Worm (Caenorhabditis elegans) whole organism, early embryonic: ENCODE results near the gene cdr-1.

Experiments
- B0310.2 ChIP-seq: sonication (generic microtip); optimal IDR thresholded peaks from 2 replicates; lab custom pipeline; 2016; ENCODE audit warnings: mild to moderate bottlenecking, missing genetic modification characterization, missing compliant biosample characterization
- F13C5.2 ChIP-seq: sonication (generic microtip); optimal IDR thresholded peaks from 2 replicates; lab custom pipeline; 2017; ENCODE audit warnings: mild to moderate bottlenecking, missing genetic modification characterization, inconsistent platforms, missing compliant biosample characterization
- aly-1 ChIP-seq: sonication (generic microtip); optimal IDR thresholded peaks from 2 replicates; lab custom pipeline; 2016; ENCODE audit warnings: missing genetic modification characterization, missing compliant biosample characterization
- ama-1 ChIP-seq: fragments of 150-350 bp; optimal IDR thresholded peaks from 2 replicates; lab custom pipeline; 2014
- ceh-13 ChIP-seq: fragments of 200-800 bp; sonication (Bioruptor generic); optimal IDR thresholded peaks from 2 replicates; lab custom pipeline; 2018; ENCODE audit warnings: mild to moderate bottlenecking, missing genetic modification characterization, missing compliant biosample characterization
- ceh-36 ChIP-seq: sonication (generic microtip); optimal IDR thresholded peaks from 2 replicates; lab custom pipeline; 2016; ENCODE audit warnings: missing genetic modification characterization, inconsistent platforms, missing compliant biosample characterization
- ets-7 ChIP-seq: sonication (generic microtip); optimal IDR thresholded peaks from 2 replicates; lab custom pipeline; 2016; ENCODE audit warnings: missing genotype, missing genetic modification characterization, missing compliant biosample characterization
- flt-1 ChIP-seq: fragments of 200-800 bp; sonication (Bioruptor generic); IDR thresholded peaks from 2 replicates; pipeline ENCODE4 v1.3.6; 2022; ENCODE audit warnings: missing genetic modification characterization, missing compliant biosample characterization
- hmbx-1 ChIP-seq: sonication (generic microtip); optimal IDR thresholded peaks from 2 replicates; lab custom pipeline; 2016; ENCODE audit warnings: mild to moderate bottlenecking, missing genetic modification characterization, missing compliant biosample characterization
- hmg-4 ChIP-seq: fragments of 200-800 bp; sonication (Bioruptor generic); optimal IDR thresholded peaks from 2 replicates; lab custom pipeline; 2018; ENCODE audit warnings: mild to moderate bottlenecking, missing genetic modification characterization, missing compliant biosample characterization
- hnd-1 ChIP-seq: sonication (generic microtip); optimal IDR thresholded peaks from 2 replicates; lab custom pipeline; 2016; ENCODE audit warnings: missing genetic modification characterization, missing compliant biosample characterization
- pes-1 ChIP-seq: fragments of 200-800 bp; sonication (Bioruptor generic); IDR thresholded peaks from 2 replicates; pipeline ENCODE4 v1.3.6; 2022; ENCODE audit warnings: missing genetic modification reagents, missing genetic modification characterization, missing compliant biosample characterization
- scrt-1 ChIP-seq: fragments of 200-800 bp; sonication (Bioruptor generic); IDR thresholded peaks from 2 replicates; pipeline ENCODE4 v1.3.6; 2022; ENCODE audit warnings: missing genetic modification characterization, missing compliant biosample characterization
- sea-1 ChIP-seq: fragments of 200-800 bp; sonication (Bioruptor generic); conservative IDR thresholded peaks from 2 replicates; pipeline ENCODE4 v1.3.6; 2022; ENCODE audit warnings: missing genetic modification characterization, missing compliant biosample characterization
- tbx-11 ChIP-seq: fragments of 200-800 bp; sonication (Bioruptor generic); IDR thresholded peaks from 2 replicates; pipeline ENCODE4 v1.3.6; 2022; ENCODE audit warnings: missing genetic modification characterization, missing compliant biosample characterization
- tbx-37 ChIP-seq: fragments of 200-800 bp; sonication (Bioruptor generic); conservative IDR thresholded peaks from 2 replicates; pipeline ENCODE4 v1.3.6; 2022; ENCODE audit warnings: missing genetic modification reagents, missing genetic modification characterization, missing compliant biosample characterization
- tra-4 ChIP-seq: sonication (generic microtip); optimal IDR thresholded peaks from 2 replicates; lab custom pipeline; 2017; ENCODE audit warnings: missing genetic modification characterization, missing compliant biosample characterization

Gene cdr-1

DNA sequence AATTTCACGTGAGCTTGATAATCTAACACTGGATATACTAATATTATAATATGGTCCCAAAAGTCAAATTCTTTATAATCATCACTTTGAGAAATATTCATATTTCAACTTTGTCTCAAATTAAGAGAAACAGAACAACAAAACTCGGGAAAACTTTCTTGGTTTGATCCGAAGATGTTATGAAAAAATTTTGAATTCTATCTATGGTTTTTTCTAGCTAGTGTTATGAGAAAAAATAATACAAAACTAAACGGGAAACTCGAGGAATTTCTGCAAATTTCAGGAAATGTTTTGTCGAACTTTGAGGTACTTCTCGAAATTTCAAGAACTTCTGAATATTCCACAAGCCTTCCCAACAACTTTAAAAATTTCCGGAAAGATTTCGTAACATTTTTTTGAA is 29.8 kb downstream of the cdr-1 start, which contains the start of gene srw-59:
srw-59 (minus strand) TSS at position 101 of the 400 bp plus-strand sequence.
- TF ChIP-seq scrt-1 (GFP tag; lab: Robert Waterston, UW) (no peak), tra-4 (tag; lab: Kevin White, UChicago) (no peak), aly-1 (tag; lab: Kevin White, UChicago) (no peak), flt-1 (GFP tag; lab: Robert Waterston, UW) (no peak), ama-1 (lab: Kevin White, UChicago) (no peak), ceh-13 (GFP tag; lab: Kevin White, UChicago) (no peak), hmg-4 (GFP tag; lab: Kevin White, UChicago) (no peak), hmbx-1 (tag; lab: Kevin White, UChicago) (no peak), ceh-36 (tag; lab: Kevin White, UChicago) (no peak), pes-1 (GFP tag; lab: Robert Waterston, UW) (no peak)

DNA sequence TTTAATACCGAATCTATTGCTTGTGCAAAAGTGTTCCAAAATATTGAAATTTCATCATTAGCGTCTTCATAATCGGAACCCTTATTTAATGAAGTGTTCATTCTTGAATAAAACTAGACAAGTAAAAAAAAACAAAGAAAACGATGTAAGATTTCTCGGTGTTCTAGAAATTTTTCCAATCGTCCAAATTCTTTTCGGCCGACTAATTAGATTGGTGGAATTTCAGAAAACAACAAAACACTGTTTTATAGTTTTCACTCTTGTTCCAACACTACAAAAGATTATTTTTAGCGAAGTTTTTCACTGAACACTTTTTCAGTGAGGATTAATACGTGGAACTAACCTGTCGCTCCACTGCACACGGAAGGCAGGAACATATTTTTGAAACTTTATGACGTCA is 31.7 kb downstream of the cdr-1 start, which contains the start of gene srw-56:
srw-56 (minus strand) TSS at position 101 of the 400 bp plus-strand sequence.
- TF ChIP-seq ama-1 (lab: Kevin White, UChicago) (no peak), ceh-13 (GFP tag; lab: Kevin White, UChicago) (no peak), hmg-4 (GFP tag; lab: Kevin White, UChicago) (no peak), tra-4 (tag; lab: Kevin White, UChicago) (no peak), scrt-1 (GFP tag; lab: Robert Waterston, UW) (no peak), hnd-1 (no peak), F13C5.2 (no peak), sea-1 (no peak), B0310.2 (tag; lab: Kevin White, UChicago) (no peak), hmbx-1 (tag; lab: Kevin White, UChicago) (no peak), tbx-11 (GFP tag; lab: Robert Waterston, UW) (no peak), ceh-36 (tag; lab: Kevin White, UChicago) (no peak), flt-1 (GFP tag; lab: Robert Waterston, UW) (no peak), aly-1 (tag; lab: Kevin White, UChicago) (no peak)

DNA sequence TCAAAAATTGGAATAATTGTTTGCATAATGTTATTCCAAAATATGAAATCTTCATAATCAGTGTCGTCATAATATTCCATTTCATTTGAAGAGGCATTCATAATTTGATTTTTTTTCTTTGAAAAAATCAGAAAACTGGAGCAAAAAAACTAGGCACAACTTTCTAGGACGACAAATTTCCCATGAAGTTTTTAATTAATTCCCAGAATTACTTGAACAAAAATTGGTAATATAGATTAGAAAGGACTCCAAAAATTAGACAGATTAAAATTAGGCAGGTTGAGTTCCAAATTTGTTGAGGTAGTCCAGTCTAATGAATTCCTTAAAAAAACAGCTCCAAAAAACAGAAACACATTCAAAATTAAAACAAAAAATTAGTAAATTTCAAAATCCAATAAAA is 33.8 kb downstream of the cdr-1 start, which contains the start of gene srw-57:
srw-57 (minus strand) TSS at position 101 of the 400 bp plus-strand sequence.
- no peak for TF ChIP-seq F13C5.2
- no peak for TF ChIP-seq hmg-4 (GFP tag; lab: Kevin White, UChicago)
- TF ChIP-seq sea-1, result no peak
- no peak for TF ChIP-seq ets-7 (tag; lab: Kevin White, UChicago)
- no peak for TF ChIP-seq tra-4 (tag; lab: Kevin White, UChicago)
- TF ChIP-seq aly-1 (tag; lab: Kevin White, UChicago), result no peak
- no peak for TF ChIP-seq ama-1 (lab: Kevin White, UChicago)
- TF ChIP-seq hmbx-1 (tag; lab: Kevin White, UChicago), result no peak
- TF ChIP-seq B0310.2 (tag; lab: Kevin White, UChicago), result no peak
- TF ChIP-seq tbx-11 (GFP tag; lab: Robert Waterston, UW), result no peak
- no peak for TF ChIP-seq ceh-13 (GFP tag; lab: Kevin White, UChicago)
- no peak for TF ChIP-seq flt-1 (GFP tag; lab: Robert Waterston, UW)

DNA sequence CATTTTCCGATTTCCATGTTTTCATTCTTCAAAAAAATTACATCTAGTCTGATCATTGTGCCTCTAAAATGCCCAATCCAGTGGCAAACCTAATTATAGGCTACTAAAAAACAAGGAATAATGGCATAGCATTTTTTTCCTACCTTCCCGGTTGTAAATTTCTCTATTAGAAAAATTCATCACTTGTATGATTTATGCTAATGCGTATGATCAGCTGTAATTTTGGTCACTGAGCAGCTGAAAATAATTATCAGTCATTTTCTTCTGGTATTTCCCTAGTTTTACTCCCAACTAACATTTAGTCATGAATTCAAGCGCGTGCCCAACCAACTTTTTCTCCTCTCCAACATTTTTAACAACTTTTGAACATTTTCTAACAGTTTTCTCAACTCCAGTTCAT is 34.4 kb downstream of the cdr-1 start, which contains the start of gene srh-186:
srh-186 (plus strand) TSS at position 301 of the 400 bp plus-strand sequence.
- TF ChIP-seq hmbx-1 (tag; lab: Kevin White, UChicago), result no peak
- no peak for TF ChIP-seq tbx-11 (GFP tag; lab: Robert Waterston, UW)
- no peak for TF ChIP-seq F13C5.2
- no peak for TF ChIP-seq aly-1 (tag; lab: Kevin White, UChicago)

DNA sequence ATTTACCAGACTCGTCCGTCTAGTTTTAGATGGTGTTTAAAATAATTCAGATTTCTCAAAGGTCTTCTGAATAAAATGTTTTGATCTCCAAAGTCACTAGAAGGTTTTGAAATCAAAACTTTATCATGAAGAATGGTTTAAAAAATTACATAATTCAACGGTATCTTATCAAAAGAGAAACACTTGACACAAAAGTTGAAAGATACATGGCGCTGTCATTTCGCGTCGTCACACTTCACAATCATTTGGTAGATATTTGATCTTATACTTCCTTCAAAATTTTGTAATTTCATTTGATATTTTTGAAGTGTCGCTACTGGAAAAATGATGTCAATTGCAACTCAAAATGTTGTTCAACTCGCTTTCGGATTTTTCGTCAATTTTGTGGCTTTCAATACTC is 36.0 kb downstream of the cdr-1 start, which contains the start of gene F36G9.3:
F36G9.3 (plus strand) TSS at position 301 of the 400 bp plus-strand sequence.
- TF ChIP-seq hmg-4 (GFP tag; lab: Kevin White, UChicago), result no peak
- no peak for TF ChIP-seq ceh-13 (GFP tag; lab: Kevin White, UChicago)
- TF ChIP-seq pes-1 (GFP tag; lab: Robert Waterston, UW), result no peak
- TF ChIP-seq tbx-37, result no peak
- TF ChIP-seq ama-1 (lab: Kevin White, UChicago), result no peak
- TF ChIP-seq B0310.2 (tag; lab: Kevin White, UChicago), result no peak
- TF ChIP-seq flt-1 (GFP tag; lab: Robert Waterston, UW), result no peak
- no peak for TF ChIP-seq ets-7 (tag; lab: Kevin White, UChicago)
- no peak for TF ChIP-seq hmbx-1 (tag; lab: Kevin White, UChicago)
- no peak for TF ChIP-seq sea-1
- TF ChIP-seq scrt-1 (GFP tag; lab: Robert Waterston, UW), result no peak
- no peak for TF ChIP-seq F13C5.2
- no peak for TF ChIP-seq tbx-11 (GFP tag; lab: Robert Waterston, UW)
- no peak for TF ChIP-seq ceh-36 (tag; lab: Kevin White, UChicago)
- TF ChIP-seq aly-1 (tag; lab: Kevin White, UChicago), result no peak
- TF ChIP-seq tra-4 (tag; lab: Kevin White, UChicago), result no peak
- no peak for TF ChIP-seq hnd-1

DNA sequence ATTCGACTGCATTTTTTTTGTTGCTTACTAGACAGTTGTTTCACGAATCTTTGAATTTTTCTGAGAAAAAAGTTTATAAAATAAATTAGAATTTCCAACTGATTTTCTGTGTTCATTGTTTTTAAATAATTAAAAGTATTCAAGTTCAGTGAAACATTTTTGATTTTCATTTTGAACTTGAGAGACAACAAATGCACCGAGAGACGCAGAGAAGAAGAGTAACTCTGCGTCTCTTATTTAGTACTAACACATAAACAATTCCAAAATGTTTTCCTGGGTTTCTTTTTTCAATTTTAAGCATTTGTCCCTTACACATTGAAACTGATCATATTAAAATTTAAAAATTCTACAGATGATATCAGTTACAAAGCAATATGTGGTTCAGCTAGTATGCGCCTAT is 38.3 kb downstream of the cdr-1 start:
- no peak for TF ChIP-seq tbx-37

DNA sequence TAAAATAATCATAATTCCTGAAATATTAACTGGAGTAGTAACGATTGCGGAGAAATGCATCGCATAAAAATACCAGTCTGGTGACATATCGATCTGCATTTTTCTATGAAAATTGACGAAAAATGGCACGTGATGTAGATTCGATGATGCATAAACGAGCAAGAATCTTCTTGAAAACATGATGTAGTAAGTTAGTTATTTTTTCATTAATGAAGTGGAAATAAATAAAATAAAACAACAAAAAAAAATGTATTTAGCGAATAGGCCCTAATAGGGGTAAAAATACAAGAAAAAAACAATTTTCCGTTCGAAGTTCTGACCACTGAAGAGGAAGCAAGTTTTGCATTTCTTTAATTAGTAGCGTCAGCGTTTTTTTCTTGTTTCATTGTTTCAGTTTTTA is 44.0 kb downstream of the cdr-1 start, which contains the start of gene sri-2:
sri-2 (minus strand) TSS at position 101 of the 400 bp plus-strand sequence.
- TF ChIP-seq aly-1 (tag; lab: Kevin White, UChicago) (no peak), ets-7 (tag; lab: Kevin White, UChicago) (no peak), scrt-1 (GFP tag; lab: Robert Waterston, UW) (no peak), tra-4 (tag; lab: Kevin White, UChicago) (no peak), hmbx-1 (tag; lab: Kevin White, UChicago) (no peak), flt-1 (GFP tag; lab: Robert Waterston, UW) (no peak), F13C5.2 (no peak), B0310.2 (tag; lab: Kevin White, UChicago) (no peak), ceh-13 (GFP tag; lab: Kevin White, UChicago) (no peak), ceh-36 (tag; lab: Kevin White, UChicago) (no peak), tbx-11 (GFP tag; lab: Robert Waterston, UW) (no peak), tbx-37 (no peak), hmg-4 (GFP tag; lab: Kevin White, UChicago) (no peak), pes-1 (GFP tag; lab: Robert Waterston, UW) (no peak)
